Worm (Caenorhabditis elegans) whole organism, midembryonic: ENCODE measurements around the gene ZK6.6.

Experiments used
- T22C8.4 ChIP-seq: fragments of 200-800 bp; sonication (Bioruptor generic); IDR thresholded peaks from 2 replicates; pipeline ENCODE4 v1.3.6; 2022; ENCODE audit warnings: missing genetic modification characterization, missing compliant biosample characterization
- cog-1 ChIP-seq: sonication (generic microtip); optimal IDR thresholded peaks from 2 replicates; lab custom pipeline; 2016; ENCODE audit warnings: missing genetic modification characterization, missing compliant biosample characterization
- flt-1 ChIP-seq: fragments of 200-800 bp; sonication (Bioruptor generic); IDR thresholded peaks from 2 replicates; pipeline ENCODE4 v1.3.6; 2022; ENCODE audit warnings: missing genetic modification characterization, missing compliant biosample characterization
- klf-2 ChIP-seq: fragments of 200-800 bp; sonication (Bioruptor generic); conservative IDR thresholded peaks from 2 replicates; pipeline ENCODE4 v1.3.6; 2022; ENCODE audit warnings: missing genetic modification reagents, missing genetic modification characterization, missing compliant biosample characterization
- ref-1 ChIP-seq: fragments of 200-800 bp; sonication (Bioruptor generic); conservative IDR thresholded peaks from 2 replicates; pipeline ENCODE4 v1.3.6; 2022; ENCODE audit warnings: missing genetic modification reagents, missing genetic modification characterization, missing compliant biosample characterization
- ztf-29 ChIP-seq: fragments of 200-800 bp; sonication (Bioruptor generic); IDR thresholded peaks from 2 replicates; pipeline ENCODE4 v1.3.6; 2022; ENCODE audit warnings: missing genetic modification reagents, missing genetic modification characterization, missing compliant biosample characterization

- no peak for TF ChIP-seq cog-1
- TF ChIP-seq flt-1: no peak
- TF ChIP-seq ztf-29 (GFP tag; lab: Robert Waterston, UW): no peak
- no peak for TF ChIP-seq ref-1 (GFP tag; lab: Robert Waterston, UW)
- TF ChIP-seq T22C8.4 (GFP tag; lab: Robert Waterston, UW): no peak
- no peak for TF ChIP-seq klf-2 (GFP tag; lab: Robert Waterston, UW)
Measured at ce11 chrV:404210-404669, 15.7 kb downstream of the ZK6.6 start, which contains the start of gene nhr-252.
